Fruit fly (Drosophila melanogaster): ENCODE results near the gene CycD.

CycD gene

dm6 chrX:15909564-15910284 is at the start of gene CycD (continued):
- TF ChIP-seq CG10431 (GFP tag; optimal IDR thresholded peaks at IDR 0.05): no peak
- TF ChIP-seq CG30020 (tag; optimal IDR thresholded peaks at IDR 0.05): peak; percentile 96
- peak; percentile 65 for TF ChIP-seq onecut (GFP tag; IDR thresholded peaks at IDR 0.05)
- peak; percentile 32 for TF ChIP-seq CG7786 (GFP tag; optimal IDR thresholded peaks at IDR 0.05)
- TF ChIP-seq CG2116 (GFP tag; optimal IDR thresholded peaks at IDR 0.05): peak; percentile 18
- TF ChIP-seq CG8089 (GFP tag; optimal IDR thresholded peaks at IDR 0.05): no peak
- no peak for TF ChIP-seq CG8281 (tag; optimal IDR thresholded peaks at IDR 0.05)
- no peak for TF ChIP-seq CG15601 (tag; optimal IDR thresholded peaks at IDR 0.05)
- TF ChIP-seq kah (GFP tag; optimal IDR thresholded peaks at IDR 0.05): no peak
- no peak for TF ChIP-seq CG11093 (GFP tag; IDR thresholded peaks at IDR 0.05)
- no peak for TF ChIP-seq Adf1 (GFP tag; IDR thresholded peaks at IDR 0.05)
- TF ChIP-seq Elba2 (GFP tag; optimal IDR thresholded peaks at IDR 0.05): no peak
- no peak for TF ChIP-seq odd (GFP tag; optimal IDR thresholded peaks at IDR 0.05)
- no peak for TF ChIP-seq Sox102F (GFP tag; optimal IDR thresholded peaks at IDR 0.05)
- TF ChIP-seq dysf (GFP tag; IDR thresholded peaks at IDR 0.05): peak; percentile 66; the same call in 2 of the 3 replicates
- no peak for TF ChIP-seq HHEX (GFP tag; optimal IDR thresholded peaks at IDR 0.05)
- TF ChIP-seq CG12104 (GFP tag; optimal IDR thresholded peaks at IDR 0.05): no peak
- TF ChIP-seq h (optimal IDR thresholded peaks at IDR 0.05): no peak
- TF ChIP-seq CG1233 (GFP tag; optimal IDR thresholded peaks at IDR 0.05): no peak
- TF ChIP-seq maf-S (GFP tag; optimal IDR thresholded peaks at IDR 0.05): no peak
- peak; percentile 34; the same call in 1 of the 2 replicates for TF ChIP-seq E2f2 (GFP tag; IDR thresholded peaks at IDR 0.05)
- TF ChIP-seq Myb (GFP tag; optimal IDR thresholded peaks at IDR 0.05): peak; percentile 42
- no peak for TF ChIP-seq dimm (GFP tag; IDR thresholded peaks at IDR 0.05)
- no peak for TF ChIP-seq Sry-β (GFP tag; optimal IDR thresholded peaks at IDR 0.05)
- no peak for TF ChIP-seq gsb (GFP tag; IDR thresholded peaks at IDR 0.05)
- TF ChIP-seq az2 (GFP tag; optimal IDR thresholded peaks at IDR 0.05): no peak
- no peak for TF ChIP-seq Lim3 (GFP tag; IDR thresholded peaks at IDR 0.05)
- no peak for TF ChIP-seq CG12769 (tag; optimal IDR thresholded peaks at IDR 0.05)
- TF ChIP-seq disco-r (GFP tag; optimal IDR thresholded peaks at IDR 0.05): no peak
- TF ChIP-seq pum (GFP tag; optimal IDR thresholded peaks at IDR 0.05): no peak
- no peak; the same call in 1 of the 2 replicates for TF ChIP-seq lmd (GFP tag; IDR thresholded peaks at IDR 0.05)
- no peak for TF ChIP-seq CG7839 (tag; optimal IDR thresholded peaks at IDR 0.05)
- no peak for TF ChIP-seq eve (GFP tag; optimal IDR thresholded peaks at IDR 0.05)
- TF ChIP-seq Gug (GFP tag; IDR thresholded peaks at IDR 0.05): no peak; the same call in 1 of the 4 replicates
- no peak for TF ChIP-seq CG31441 (GFP tag; IDR thresholded peaks at IDR 0.05)
- no peak for TF ChIP-seq YL-1 (GFP tag; optimal IDR thresholded peaks at IDR 0.05)
- TF ChIP-seq ci (GFP tag; IDR thresholded peaks at IDR 0.05): no peak; the same call in 2 of the 3 replicates
- no peak for TF ChIP-seq vfl (GFP tag; optimal IDR thresholded peaks at IDR 0.05)
- TF ChIP-seq CG18619 (GFP tag; optimal IDR thresholded peaks at IDR 0.05): no peak
- TF ChIP-seq exex (tag; optimal IDR thresholded peaks at IDR 0.05): no peak
- no peak for TF ChIP-seq unc-4 (GFP tag; IDR thresholded peaks at IDR 0.05; ENCODE audit: partially characterized antibody)
- TF ChIP-seq CG15514 (GFP tag; optimal IDR thresholded peaks at IDR 0.05): peak; percentile 98
- no peak for TF ChIP-seq run (tag; optimal IDR thresholded peaks at IDR 0.05)
- no peak for TF ChIP-seq sug (tag; optimal IDR thresholded peaks at IDR 0.05)
- TF ChIP-seq CG6791 (GFP tag; IDR thresholded peaks at IDR 0.05; ENCODE audit: partially characterized antibody): peak; percentile 78; the same call in 2 of the 3 replicates
- no peak for TF ChIP-seq CG7372 (GFP tag; IDR thresholded peaks at IDR 0.05)
- TF ChIP-seq Dip3 (GFP tag; optimal IDR thresholded peaks at IDR 0.05): no peak
- no peak for TF ChIP-seq Side (GFP tag; optimal IDR thresholded peaks at IDR 0.05)
- no peak for TF ChIP-seq CG18262 (tag; optimal IDR thresholded peaks at IDR 0.05)
- TF ChIP-seq fu2 (GFP tag; optimal IDR thresholded peaks at IDR 0.05): no peak
- no peak for TF ChIP-seq CG1832 (GFP tag; optimal IDR thresholded peaks at IDR 0.05)

Data from whole organism, embryonic.